Worm (Caenorhabditis elegans) whole organism, young adult: ENCODE data around the gene cgp-1.

Source experiments
- B0019.2 ChIP-seq: fragments of 200-800 bp; sonication (Bioruptor generic); conservative IDR thresholded peaks from 2 replicates; pipeline ENCODE4 v1.3.6; 2022; ENCODE audit warnings: missing genetic modification reagents, missing genetic modification characterization, missing compliant biosample characterization
- B0261.1 ChIP-seq: sonication (generic microtip); optimal IDR thresholded peaks from 2 replicates; lab custom pipeline; 2016; ENCODE audit warnings: mild to moderate bottlenecking, missing genetic modification characterization, moderate library complexity, missing compliant biosample characterization
- C06A6.2 ChIP-seq: fragments of 200-800 bp; sonication (Bioruptor generic); conservative IDR thresholded peaks from 2 replicates; pipeline ENCODE4 v1.3.6; 2022; ENCODE audit warnings: missing genetic modification characterization, missing compliant biosample characterization
- C17E4.6 ChIP-seq: fragments of 200-800 bp; sonication (Bioruptor generic); IDR thresholded peaks from 2 replicates; pipeline ENCODE4 v1.3.6; 2022; ENCODE audit warnings: missing genetic modification reagents, missing genetic modification characterization, missing compliant biosample characterization
- D2030.7 ChIP-seq: fragments of 200-800 bp; sonication (Bioruptor generic); IDR thresholded peaks from 2 replicates; pipeline ENCODE4 v1.3.6; 2022; ENCODE audit warnings: missing genetic modification reagents, missing genetic modification characterization, missing compliant biosample characterization
- F10E7.11 ChIP-seq: sonication (generic microtip); optimal IDR thresholded peaks from 2 replicates; lab custom pipeline; 2017; ENCODE audit warnings: mild to moderate bottlenecking, missing genetic modification characterization, moderate library complexity, missing compliant biosample characterization
- F39B2.1 ChIP-seq: fragments of 200-800 bp; sonication (Bioruptor generic); IDR thresholded peaks from 2 replicates; pipeline ENCODE4 v1.3.6; 2022; ENCODE audit warnings: missing genetic modification reagents, missing genetic modification characterization, missing compliant biosample characterization
- F49E8.2 ChIP-seq: sonication (generic microtip); optimal IDR thresholded peaks from 3 replicates; lab custom pipeline; 2017; ENCODE audit warnings: missing genetic modification characterization, mild to moderate bottlenecking, missing compliant biosample characterization, antibody characterized with exemption, moderate library complexity; ENCODE audit not compliant: insufficient read depth
- K11D2.4 ChIP-seq: fragments of 200-800 bp; sonication (Bioruptor generic); IDR thresholded peaks from 2 replicates; pipeline ENCODE4 v1.3.6; 2022; ENCODE audit warnings: missing genetic modification reagents, missing genetic modification characterization, missing compliant biosample characterization
- Y53F4B.3 ChIP-seq: fragments of 200-800 bp; sonication (Bioruptor generic); IDR thresholded peaks from 2 replicates; pipeline ENCODE4 v1.3.6; 2022; ENCODE audit warnings: missing genetic modification reagents, missing genetic modification characterization, missing compliant biosample characterization
- Y56A3A.18 ChIP-seq: fragments of 200-800 bp; sonication (Bioruptor generic); IDR thresholded peaks from 2 replicates; pipeline ENCODE4 v1.3.6; 2022; ENCODE audit warnings: missing genetic modification reagents, missing genetic modification characterization, missing compliant biosample characterization
- Y67H2A.10 ChIP-seq: fragments of 200-800 bp; sonication (Bioruptor generic); conservative IDR thresholded peaks from 2 replicates; pipeline ENCODE4 v1.3.6; 2022; ENCODE audit warnings: missing genetic modification reagents, missing genetic modification characterization, missing compliant biosample characterization
- Y95B8A.8 ChIP-seq: fragments of 200-800 bp; sonication (Bioruptor generic); IDR thresholded peaks from 2 replicates; pipeline ENCODE4 v1.3.6; 2022; ENCODE audit warnings: missing genetic modification reagents, missing genetic modification characterization, missing compliant biosample characterization
- aptf-3 ChIP-seq: fragments of 200-800 bp; sonication (Bioruptor generic); IDR thresholded peaks from 2 replicates; pipeline ENCODE4 v1.3.6; 2022; ENCODE audit warnings: missing genetic modification characterization, missing compliant biosample characterization
- attf-3 ChIP-seq: fragments of 200-800 bp; sonication (Bioruptor generic); conservative IDR thresholded peaks from 2 replicates; pipeline ENCODE4 v1.3.6; 2022; ENCODE audit warnings: missing genetic modification reagents, missing genetic modification characterization, missing compliant biosample characterization
- attf-6 ChIP-seq: fragments of 200-800 bp; sonication (Bioruptor generic); IDR thresholded peaks from 2 replicates; pipeline ENCODE4 v1.3.6; 2022; ENCODE audit warnings: missing genetic modification reagents, missing genetic modification characterization, missing compliant biosample characterization
- cebp-1 ChIP-seq, 2 experiments: fragments of 200-800 bp in 1 of 2; sonication (Bioruptor generic) in 1 of 2; sonication (generic microtip) in 1 of 2; IDR thresholded peaks in 1 of 2; optimal IDR thresholded peaks in 1 of 2; 2 replicates each; pipeline versions ENCODE4 v1.3.6 to Lab custom; 2017 to 2022; ENCODE audit warnings: missing compliant biosample characterization in 2 of 2, missing genetic modification characterization in 2 of 2, mild to moderate bottlenecking in 1 of 2, missing genetic modification reagents in 1 of 2, moderate library complexity in 1 of 2
- ceh-100 ChIP-seq: fragments of 200-800 bp; sonication (Bioruptor generic); IDR thresholded peaks from 2 replicates; pipeline ENCODE4 v1.3.6; 2022; ENCODE audit warnings: missing genetic modification reagents, missing genetic modification characterization, missing compliant biosample characterization
- ceh-58 ChIP-seq: fragments of 200-800 bp; sonication (Bioruptor generic); IDR thresholded peaks from 2 replicates; pipeline ENCODE4 v1.3.6; 2022; ENCODE audit warnings: missing genetic modification characterization, missing compliant biosample characterization
- chd-7 ChIP-seq: sonication (generic microtip); optimal IDR thresholded peaks from 2 replicates; lab custom pipeline; 2016; ENCODE audit warnings: mild to moderate bottlenecking, missing genetic modification characterization, moderate library complexity, missing compliant biosample characterization
- dpff-1 ChIP-seq: sonication (generic microtip); optimal IDR thresholded peaks from 2 replicates; lab custom pipeline; 2017; ENCODE audit warnings: mild to moderate bottlenecking, missing genetic modification characterization, missing compliant biosample characterization
- efl-1 ChIP-seq: fragments of 150-350 bp; optimal IDR thresholded peaks from 2 replicates; lab custom pipeline; 2014; ENCODE audit warnings: missing biosample characterization, missing genetic modification reagents, missing genetic modification characterization
- ekl-4 ChIP-seq: fragments of 200-800 bp; sonication (Bioruptor generic); IDR thresholded peaks from 2 replicates; pipeline ENCODE4 v1.3.6; 2022; ENCODE audit warnings: missing genetic modification reagents, missing genetic modification characterization, missing compliant biosample characterization
- fkh-3 ChIP-seq: sonication (generic microtip); optimal IDR thresholded peaks from 2 replicates; lab custom pipeline; 2016; ENCODE audit warnings: mild to moderate bottlenecking, missing genetic modification characterization, missing compliant biosample characterization
- him-1 ChIP-seq: sonication (generic microtip); optimal IDR thresholded peaks from 2 replicates; lab custom pipeline; 2016; ENCODE audit warnings: missing genotype, missing genetic modification reagents, missing genetic modification characterization, missing compliant biosample characterization
- hsf-1 ChIP-seq: fragments of 200-800 bp; sonication (Bioruptor generic); IDR thresholded peaks from 2 replicates; pipeline ENCODE4 v1.3.6; 2022; ENCODE audit warnings: missing genetic modification reagents, missing genetic modification characterization, missing compliant biosample characterization
- let-607 ChIP-seq, 2 experiments: fragments of 200-800 bp in 1 of 2; sonication (Bioruptor generic) in 1 of 2; sonication (generic microtip) in 1 of 2; optimal IDR thresholded peaks; 2 replicates each; lab custom pipeline; 2016 to 2018; ENCODE audit warnings: mild to moderate bottlenecking in 2 of 2, missing compliant biosample characterization in 2 of 2, missing genetic modification characterization in 2 of 2, moderate library complexity in 2 of 2, missing genotype in 1 of 2
- lin-26 ChIP-seq: fragments of 200-800 bp; sonication (Bioruptor generic); IDR thresholded peaks from 2 replicates; pipeline ENCODE4 v1.3.6; 2022; ENCODE audit warnings: missing genetic modification reagents, missing genetic modification characterization, missing compliant biosample characterization
- lin-54 ChIP-seq: fragments of 200-800 bp; sonication (Bioruptor generic); optimal IDR thresholded peaks from 2 replicates; lab custom pipeline; 2018; ENCODE audit warnings: mild to moderate bottlenecking, missing genetic modification characterization, missing compliant biosample characterization
- lsy-27 ChIP-seq: sonication (generic microtip); optimal IDR thresholded peaks from 2 replicates; lab custom pipeline; 2017; ENCODE audit warnings: missing genetic modification characterization, mild to moderate bottlenecking, missing compliant biosample characterization, antibody characterized with exemption, missing genotype, borderline replicate concordance; ENCODE audit not compliant: insufficient read depth
- madf-8 ChIP-seq: fragments of 200-800 bp; sonication (Bioruptor generic); conservative IDR thresholded peaks from 2 replicates; pipeline ENCODE4 v1.3.6; 2022; ENCODE audit warnings: missing genetic modification reagents, missing genetic modification characterization, missing compliant biosample characterization
- mxl-1 ChIP-seq: sonication (generic microtip); optimal IDR thresholded peaks from 2 replicates; lab custom pipeline; 2016; ENCODE audit warnings: missing genetic modification characterization, missing compliant biosample characterization
- nfya-1 ChIP-seq: sonication (generic microtip); optimal IDR thresholded peaks from 2 replicates; lab custom pipeline; 2017; ENCODE audit warnings: antibody characterized with exemption, missing compliant biosample characterization, missing genetic modification characterization, borderline replicate concordance; ENCODE audit not compliant: insufficient read depth
- nfyb-1 ChIP-seq: fragments of 200-800 bp; sonication (Bioruptor generic); IDR thresholded peaks from 2 replicates; pipeline ENCODE4 v1.3.6; 2022; ENCODE audit warnings: missing genetic modification reagents, missing genetic modification characterization, missing compliant biosample characterization
- nhr-80 ChIP-seq: sonication (generic microtip); optimal IDR thresholded peaks from 2 replicates; lab custom pipeline; 2016; ENCODE audit warnings: missing genetic modification characterization, missing compliant biosample characterization
- nhr-90 ChIP-seq: sonication (generic microtip); optimal IDR thresholded peaks from 2 replicates; lab custom pipeline; 2016; ENCODE audit warnings: missing genotype, mild to moderate bottlenecking, missing genetic modification characterization, missing compliant biosample characterization
- sea-2 ChIP-seq: fragments of 200-800 bp; sonication (Bioruptor generic); IDR thresholded peaks from 2 replicates; pipeline ENCODE4 v1.3.6; 2022; ENCODE audit warnings: missing genetic modification characterization, missing compliant biosample characterization
- snpc-1.3 ChIP-seq: sonication (generic microtip); optimal IDR thresholded peaks from 2 replicates; lab custom pipeline; 2017; ENCODE audit warnings: missing genetic modification characterization, mild to moderate bottlenecking, missing compliant biosample characterization, antibody characterized with exemption, moderate library complexity, missing genotype, missing genetic modification reagents; ENCODE audit not compliant: insufficient read depth
- snpc-3.4 ChIP-seq: sonication (generic microtip); optimal IDR thresholded peaks from 2 replicates; lab custom pipeline; 2017; ENCODE audit warnings: missing genetic modification characterization, mild to moderate bottlenecking, missing compliant biosample characterization, antibody characterized with exemption, moderate library complexity, missing genotype, missing genetic modification reagents
- snpc-4 ChIP-seq, 5 experiments: fragments of 150-350 bp in 1 of 5; sonication (generic microtip) in 4 of 5; optimal IDR thresholded peaks; 2 replicates each; lab custom pipeline; 2014 to 2018; ENCODE audit warnings: missing genetic modification characterization in 5 of 5, missing biosample characterization in 3 of 5, antibody characterized with exemption in 2 of 5, mild to moderate bottlenecking in 2 of 5, missing compliant biosample characterization in 2 of 5, missing genotype in 2 of 5, moderate library complexity in 2 of 5, missing genetic modification reagents in 1 of 5
- sptf-2 ChIP-seq: fragments of 200-800 bp; sonication (Bioruptor generic); optimal IDR thresholded peaks from 2 replicates; lab custom pipeline; 2018; ENCODE audit warnings: mild to moderate bottlenecking, missing genetic modification characterization, missing compliant biosample characterization
- unc-130 ChIP-seq: sonication (generic microtip); optimal IDR thresholded peaks from 2 replicates; lab custom pipeline; 2016; ENCODE audit warnings: missing genetic modification reagents, missing genetic modification characterization, missing compliant biosample characterization
- zfh-2 ChIP-seq: fragments of 200-800 bp; sonication (Bioruptor generic); conservative IDR thresholded peaks from 2 replicates; pipeline ENCODE4 v1.3.6; 2022; ENCODE audit warnings: missing genetic modification reagents, missing genetic modification characterization, missing compliant biosample characterization
- zim-3 ChIP-seq: sonication (generic microtip); optimal IDR thresholded peaks from 2 replicates; lab custom pipeline; 2017; ENCODE audit warnings: mild to moderate bottlenecking, missing genetic modification characterization, moderate library complexity, missing compliant biosample characterization
- ztf-18 ChIP-seq: sonication (generic microtip); optimal IDR thresholded peaks from 2 replicates; lab custom pipeline; 2016; ENCODE audit warnings: missing genotype, mild to moderate bottlenecking, missing genetic modification characterization, missing compliant biosample characterization
- ztf-28 ChIP-seq: fragments of 200-800 bp; sonication (Bioruptor generic); IDR thresholded peaks from 2 replicates; pipeline ENCODE4 v1.3.6; 2022; ENCODE audit warnings: missing genetic modification reagents, missing genetic modification characterization, missing compliant biosample characterization
- ztf-3 ChIP-seq: fragments of 200-800 bp; sonication (Bioruptor generic); optimal IDR thresholded peaks from 2 replicates; lab custom pipeline; 2018; ENCODE audit warnings: mild to moderate bottlenecking, missing genetic modification characterization, missing compliant biosample characterization

cgp-1 gene

ce11 chrV:126610-127009 lies 4.0 kb upstream of the cgp-1 start, which contains the start of gene W03F9.1 (continued):
- TF ChIP-seq Y53F4B.3 (GFP tag; lab: Robert Waterston, UW), result no peak
- peak; percentile 55; the same call in 1 of the 2 replicates for TF ChIP-seq K11D2.4 (GFP tag; lab: Robert Waterston, UW)
- TF ChIP-seq snpc-1.3 (tag; lab: Kevin White, UChicago), result peak; percentile 80
- no peak for TF ChIP-seq zfh-2 (GFP tag; lab: Robert Waterston, UW)
- peak; percentile 59 for TF ChIP-seq attf-3 (GFP tag; lab: Robert Waterston, UW)
- TF ChIP-seq attf-6 (GFP tag; lab: Robert Waterston, UW), result no peak
- TF ChIP-seq lin-26 (GFP tag; lab: Robert Waterston, UW), result no peak
- no peak for TF ChIP-seq F10E7.11 (tag; lab: Kevin White, UChicago)
- TF ChIP-seq C06A6.2 (GFP tag; lab: Robert Waterston, UW), result no peak
- TF ChIP-seq zim-3, result no peak
- peak; percentile 27 for TF ChIP-seq ztf-18 (tag; lab: Kevin White, UChicago)
- TF ChIP-seq ztf-28 (GFP tag; lab: Robert Waterston, UW), result no peak
- TF ChIP-seq efl-1 (GFP tag; lab: Kevin White, UChicago), result peak; percentile 42
- no peak for TF ChIP-seq F49E8.2
- TF ChIP-seq snpc-3.4 (tag; lab: Kevin White, UChicago), result peak; percentile 59
- no peak for TF ChIP-seq madf-8 (GFP tag; lab: Robert Waterston, UW)
- TF ChIP-seq Y95B8A.8 (GFP tag; lab: Robert Waterston, UW), result peak; percentile 71; the same call in 1 of the 2 replicates
- no peak for TF ChIP-seq nhr-80 (tag; lab: Kevin White, UChicago)
- TF ChIP-seq aptf-3 (GFP tag; lab: Robert Waterston, UW), result no peak
- no peak for TF ChIP-seq nhr-90 (tag; lab: Kevin White, UChicago)
- TF ChIP-seq C17E4.6 (GFP tag; lab: Robert Waterston, UW), result no peak
- no peak for TF ChIP-seq unc-130 (GFP tag; lab: Kevin White, UChicago)
- peak; percentile 56; the same call in 1 of the 2 replicates for TF ChIP-seq ekl-4 (GFP tag; lab: Robert Waterston, UW)
- TF ChIP-seq let-607 (tag; optimal IDR thresholded peaks at IDR 0.05; lab: Kevin White, UChicago), result peak in 1 of 2 experiments; percentile 57
- no peak for TF ChIP-seq lsy-27 (tag; lab: Kevin White, UChicago)
- TF ChIP-seq chd-7 (tag; lab: Kevin White, UChicago), result no peak
- TF ChIP-seq ztf-3 (GFP tag; lab: Kevin White, UChicago), result no peak
- TF ChIP-seq nfya-1, result no peak
- no peak for TF ChIP-seq F39B2.1 (GFP tag; lab: Robert Waterston, UW)
- no peak for TF ChIP-seq sptf-2
- TF ChIP-seq D2030.7 (GFP tag; lab: Robert Waterston, UW), result peak; percentile 88
- TF ChIP-seq Y56A3A.18 (GFP tag; lab: Robert Waterston, UW), result no peak
- no peak for TF ChIP-seq snpc-4 (GFP tag; optimal IDR thresholded peaks at IDR 0.05; lab: Kevin White, UChicago)
- peak in 2 of 4 experiments; percentile 42 to 58 for TF ChIP-seq snpc-4 (tag; optimal IDR thresholded peaks at IDR 0.05; lab: Kevin White, UChicago)
- TF ChIP-seq cebp-1 (GFP tag; IDR thresholded peaks at IDR 0.05; lab: Robert Waterston, UW), result no peak
- peak; percentile 50 for TF ChIP-seq cebp-1 (tag; optimal IDR thresholded peaks at IDR 0.05; lab: Kevin White, UChicago)
- TF ChIP-seq B0019.2 (GFP tag; lab: Robert Waterston, UW), result 0 out of 2 replicates have a peak, but pooled peaks have one; percentile 18
- TF ChIP-seq fkh-3 (tag; lab: Kevin White, UChicago), result no peak
- TF ChIP-seq lin-54 (GFP tag; lab: Kevin White, UChicago), result peak; percentile 75
- no peak for TF ChIP-seq sea-2 (GFP tag; lab: Robert Waterston, UW)
- no peak for TF ChIP-seq B0261.1 (tag; lab: Kevin White, UChicago)
- TF ChIP-seq dpff-1 (tag; lab: Kevin White, UChicago), result no peak
- no peak for TF ChIP-seq Y67H2A.10
- no peak for TF ChIP-seq him-1 (tag; lab: Kevin White, UChicago)
- no peak for TF ChIP-seq mxl-1 (tag; lab: Kevin White, UChicago)
- TF ChIP-seq hsf-1 (GFP tag; lab: Robert Waterston, UW), result peak; percentile 98
- TF ChIP-seq ceh-58 (GFP tag; lab: Robert Waterston, UW), result no peak
- no peak for TF ChIP-seq nfyb-1 (GFP tag; lab: Robert Waterston, UW)
- no peak for TF ChIP-seq ceh-100 (GFP tag; lab: Robert Waterston, UW)
